Fruit fly (Drosophila melanogaster): Measurements from ENCODE around the gene CG10359.

Gene CG10359

dm6 chr3L:3656867-3657266 lies 44.9 kb downstream of the CG10359 start:
- no peak for TF ChIP-seq insv (optimal IDR thresholded peaks at IDR 0.05)
- no peak for TF ChIP-seq h (optimal IDR thresholded peaks at IDR 0.05)
- no peak for TF ChIP-seq ttk (optimal IDR thresholded peaks at IDR 0.05)
- no peak for TF ChIP-seq psq (optimal IDR thresholded peaks at IDR 0.05)
- TF ChIP-seq Myc (optimal IDR thresholded peaks at IDR 0.05), result no peak
- no peak for TF ChIP-seq Sin3A (optimal IDR thresholded peaks at IDR 0.05)

- TF ChIP-seq psq (optimal IDR thresholded peaks at IDR 0.05) (no peak), insv (optimal IDR thresholded peaks at IDR 0.05) (no peak), Sin3A (optimal IDR thresholded peaks at IDR 0.05) (no peak)
These were observed 45.9 kb downstream of the CG10359 start for dm6 chr3L:3657897-3658296.

- TF ChIP-seq psq (optimal IDR thresholded peaks at IDR 0.05), result no peak
- TF ChIP-seq insv (optimal IDR thresholded peaks at IDR 0.05), result no peak
- no peak for TF ChIP-seq h (optimal IDR thresholded peaks at IDR 0.05)
- TF ChIP-seq ttk (optimal IDR thresholded peaks at IDR 0.05), result no peak
- no peak for TF ChIP-seq Myc (optimal IDR thresholded peaks at IDR 0.05)
- TF ChIP-seq Sin3A (optimal IDR thresholded peaks at IDR 0.05), result no peak
These were observed 46.8 kb downstream of the CG10359 start, which contains the start of gene CG43098 for dm6 chr3L:3658768-3659167. Gene CG43098 (plus strand): TSS chr3L:3659068.
